Fruit fly (Drosophila melanogaster) whole organism, wandering third instar larva: ENCODE data around the gene ct.

Source experiments
- Dif ChIP-seq: fragments of 200-275, 200-300 bp; sonication (Bioruptor generic); optimal IDR thresholded peaks from 2 replicates; lab custom pipeline; 2018; ENCODE audit warnings: missing biosample characterization, missing genetic modification characterization; ENCODE audit not compliant: partially characterized antibody
- Mio ChIP-seq: sonication (Bioruptor generic); optimal IDR thresholded peaks from 2 replicates; lab custom pipeline; 2016; ENCODE audit warnings: missing biosample characterization, missing genetic modification characterization
- sv ChIP-seq: fragments of 200-800 bp; sonication (Bioruptor generic); optimal IDR thresholded peaks from 3 replicates; lab custom pipeline; 2016; ENCODE audit warnings: missing biosample characterization, missing genetic modification characterization

- TF ChIP-seq Dif (GFP tag; lab: Kevin White, UChicago) (no peak), sv (GFP tag; lab: Kevin White, UChicago) (no peak), Mio (GFP tag; lab: Kevin White, UChicago) (no peak)
These were observed 17.0 kb downstream of the ct start for dm6 chrX:7625224-7625623.
